Fruit fly (Drosophila melanogaster) whole organism, embryonic: ENCODE measurements around the gene Coq2.

Experiments used
- ATbp ChIP-seq: fragments of 200-800 bp; sonication (Bioruptor generic); optimal IDR thresholded peaks from 2 replicates; lab custom pipeline; 2017; ENCODE audit warnings: missing biosample characterization, mild to moderate bottlenecking, missing genetic modification characterization, missing genetic modification reagents
- CG10979 ChIP-seq: fragments of 200-800 bp; sonication (Bioruptor generic); optimal IDR thresholded peaks from 2 replicates; lab custom pipeline; 2018; ENCODE audit warnings: missing biosample characterization, mild to moderate bottlenecking, missing genetic modification characterization, moderate library complexity
- CG12219 ChIP-seq: fragments of 200-800 bp; sonication (Bioruptor generic); optimal IDR thresholded peaks from 3 replicates; lab custom pipeline; 2018; ENCODE audit warnings: missing biosample characterization, mild to moderate bottlenecking, missing genetic modification characterization
- CG13775 ChIP-seq: fragments of 200-800 bp; sonication (Bioruptor generic); optimal IDR thresholded peaks from 3 replicates; lab custom pipeline; 2017; ENCODE audit warnings: missing biosample characterization, mild to moderate bottlenecking, missing genetic modification characterization
- CG14860 ChIP-seq: fragments of 200-800 bp; sonication (Bioruptor generic); IDR thresholded peaks from 3 replicates; pipeline ENCODE4 v1.3.6; 2022; ENCODE audit warnings: missing biosample characterization, missing genetic modification characterization; ENCODE audit not compliant: partially characterized antibody
- CG14965 ChIP-seq: fragments of 200-800 bp; sonication (Bioruptor generic); optimal IDR thresholded peaks from 2 replicates; lab custom pipeline; 2016; ENCODE audit warnings: missing biosample characterization, missing genetic modification characterization, borderline replicate concordance
- CG15696 ChIP-seq: fragments of 200-800 bp; sonication (Bioruptor generic); optimal IDR thresholded peaks from 2 replicates; lab custom pipeline; 2019; ENCODE audit warnings: missing biosample characterization, mild to moderate bottlenecking, missing genetic modification characterization, moderate library complexity
- CG17186 ChIP-seq: fragments of 200-800 bp; sonication (Bioruptor generic); optimal IDR thresholded peaks from 3 replicates; lab custom pipeline; 2017; ENCODE audit warnings: missing biosample characterization, missing genetic modification reagents, missing genetic modification characterization
- CG1832 ChIP-seq: fragments of 200-800 bp; sonication (Bioruptor generic); optimal IDR thresholded peaks from 2 replicates; lab custom pipeline; 2017; ENCODE audit warnings: missing biosample characterization, mild to moderate bottlenecking, missing genetic modification characterization, inconsistent platforms
- CG30403 ChIP-seq: fragments of 200-800 bp; sonication (Bioruptor generic); optimal IDR thresholded peaks from 3 replicates; lab custom pipeline; 2016; ENCODE audit warnings: missing biosample characterization, missing genetic modification characterization
- CG33557 ChIP-seq: fragments of 200-800 bp; sonication (Bioruptor generic); optimal IDR thresholded peaks from 2 replicates; lab custom pipeline; 2019; ENCODE audit warnings: missing biosample characterization, mild to moderate bottlenecking, missing genetic modification characterization, moderate library complexity
- CG43689 ChIP-seq: fragments of 200-800 bp; sonication (Bioruptor generic); IDR thresholded peaks from 2 replicates; pipeline ENCODE4 v1.3.6; 2022; ENCODE audit warnings: missing biosample characterization, missing genetic modification characterization
- CG4617 ChIP-seq: fragments of 200-800 bp; sonication (Bioruptor generic); optimal IDR thresholded peaks from 3 replicates; lab custom pipeline; 2016; ENCODE audit warnings: missing biosample characterization, missing genetic modification characterization, borderline replicate concordance
- CG6272 ChIP-seq: fragments of 200-800 bp; sonication (Bioruptor generic); IDR thresholded peaks from 2 replicates; pipeline ENCODE4 v1.3.6; 2022; ENCODE audit warnings: missing biosample characterization, missing genetic modification characterization
- CG6683 ChIP-seq: fragments of 200-800 bp; sonication (Bioruptor generic); optimal IDR thresholded peaks from 2 replicates; lab custom pipeline; 2017; ENCODE audit warnings: missing biosample characterization, mild to moderate bottlenecking, missing genetic modification characterization, missing genetic modification reagents
- CG7556 ChIP-seq: fragments of 200-800 bp; sonication (Bioruptor generic); optimal IDR thresholded peaks from 2 replicates; lab custom pipeline; 2017; ENCODE audit warnings: missing biosample characterization, mild to moderate bottlenecking, missing genetic modification characterization
- CG7745 ChIP-seq: fragments of 200-800 bp; sonication (Bioruptor generic); optimal IDR thresholded peaks from 2 replicates; lab custom pipeline; 2018; ENCODE audit warnings: missing biosample characterization, mild to moderate bottlenecking, missing genetic modification characterization, moderate library complexity
- CG8359 ChIP-seq: fragments of 200-800 bp; sonication (Bioruptor generic); optimal IDR thresholded peaks from 2 replicates; lab custom pipeline; 2017; ENCODE audit warnings: missing biosample characterization, mild to moderate bottlenecking, missing genetic modification characterization, borderline replicate concordance
- CG8388 ChIP-seq: fragments of 200-800 bp; sonication (Bioruptor generic); optimal IDR thresholded peaks from 2 replicates; lab custom pipeline; 2019; ENCODE audit warnings: missing biosample characterization, mild to moderate bottlenecking, missing genetic modification characterization, moderate library complexity
- CG8478 ChIP-seq: fragments of >200 bp; optimal IDR thresholded peaks from 2 replicates; lab custom pipeline; 2018
- CG8944 ChIP-seq: fragments of 200-800 bp; sonication (Bioruptor generic); optimal IDR thresholded peaks from 3 replicates; lab custom pipeline; 2016; ENCODE audit warnings: missing biosample characterization, missing genetic modification characterization
- CG9817 ChIP-seq: fragments of 200-800 bp; sonication (Bioruptor generic); optimal IDR thresholded peaks from 2 replicates; lab custom pipeline; 2018; ENCODE audit warnings: missing biosample characterization, mild to moderate bottlenecking, missing genetic modification characterization, moderate library complexity
- Doc2 ChIP-seq: fragments of 200-800 bp; sonication (Bioruptor generic); IDR thresholded peaks from 2 replicates; pipeline ENCODE4 v1.3.6; 2022; ENCODE audit warnings: missing biosample characterization, missing genetic modification characterization
- Drgx ChIP-seq: fragments of 200-800 bp; sonication (Bioruptor generic); IDR thresholded peaks from 2 replicates; pipeline ENCODE4 v1.3.6; 2022; ENCODE audit warnings: missing biosample characterization, missing genetic modification characterization
- E2f1 ChIP-seq: fragments of 200-800 bp; sonication (Bioruptor generic); IDR thresholded peaks from 2 replicates; pipeline ENCODE4 v1.3.6; 2022; ENCODE audit warnings: missing biosample characterization, missing genetic modification characterization
- Fer2 ChIP-seq: fragments of 200-800 bp; sonication (Bioruptor generic); optimal IDR thresholded peaks from 2 replicates; lab custom pipeline; 2018; ENCODE audit warnings: missing biosample characterization, mild to moderate bottlenecking, missing genetic modification characterization, moderate library complexity
- Hr78 ChIP-seq, 2 experiments: fragments of 200-800 bp in 1 of 2; fragments of >200 bp in 1 of 2; sonication (Bioruptor generic) in 1 of 2; optimal IDR thresholded peaks; 2 replicates each; lab custom pipeline; 2017 to 2019; ENCODE audit warnings: missing biosample characterization in 2 of 2, missing genetic modification characterization in 2 of 2, mild to moderate bottlenecking in 1 of 2, moderate library complexity in 1 of 2
- Myb ChIP-seq: fragments of 200-800 bp; sonication (Bioruptor generic); optimal IDR thresholded peaks from 2 replicates; lab custom pipeline; 2016; ENCODE audit warnings: missing biosample characterization, missing genetic modification characterization
- Oaz ChIP-seq: fragments of 200-800 bp; sonication (Bioruptor generic); IDR thresholded peaks from 2 replicates; pipeline ENCODE4 v1.3.6; 2022; ENCODE audit warnings: missing biosample characterization, missing genetic modification characterization
- Opbp ChIP-seq: fragments of 200-800 bp; sonication (Bioruptor generic); IDR thresholded peaks from 3 replicates; pipeline ENCODE4 v1.3.6; 2022; ENCODE audit warnings: missing biosample characterization, missing genetic modification characterization; ENCODE audit not compliant: partially characterized antibody
- Ravus ChIP-seq: fragments of 200-800 bp; sonication (Bioruptor generic); IDR thresholded peaks from 2 replicates; pipeline ENCODE4 v1.3.6; 2022; ENCODE audit warnings: missing biosample characterization, missing genetic modification characterization
- Stat92E ChIP-seq, 3 experiments: fragments of >200 bp in 2 of 3; fragments of 200-800 bp in 1 of 3; sonication (Bioruptor generic) in 1 of 3; optimal IDR thresholded peaks; 2 replicates each; lab custom pipeline; 2017 to 2019; ENCODE audit warnings: missing biosample characterization in 3 of 3, missing genetic modification characterization in 3 of 3, mild to moderate bottlenecking in 1 of 3, moderate library complexity in 1 of 3
- YL-1 ChIP-seq: fragments of 200-800 bp; sonication (Bioruptor generic); optimal IDR thresholded peaks from 3 replicates; lab custom pipeline; 2017; ENCODE audit warnings: missing biosample characterization, mild to moderate bottlenecking, missing genetic modification characterization
- al ChIP-seq: fragments of 200-800 bp; sonication (Bioruptor generic); IDR thresholded peaks from 2 replicates; pipeline ENCODE4 v1.3.6; 2022; ENCODE audit warnings: missing biosample characterization, missing genetic modification characterization
- ap ChIP-seq: fragments of 200-800 bp; sonication (Bioruptor generic); IDR thresholded peaks from 2 replicates; pipeline ENCODE4 v1.3.6; 2022; ENCODE audit warnings: missing biosample characterization, missing genetic modification characterization
- bab2 ChIP-seq: fragments of 200-800 bp; sonication (Bioruptor generic); optimal IDR thresholded peaks from 2 replicates; lab custom pipeline; 2016; ENCODE audit warnings: missing biosample characterization, missing genetic modification characterization
- chif ChIP-seq, 2 experiments: fragments of 200-800 bp; sonication (Bioruptor generic); optimal IDR thresholded peaks; 3 replicates each; lab custom pipeline; 2016; ENCODE audit warnings: missing biosample characterization in 2 of 2, missing genetic modification characterization in 2 of 2
- chinmo ChIP-seq: fragments of 200-800 bp; sonication (Bioruptor generic); IDR thresholded peaks from 4 replicates; pipeline ENCODE4 v1.3.6; 2022; ENCODE audit warnings: missing biosample characterization, missing genetic modification characterization; ENCODE audit not compliant: partially characterized antibody
- danr ChIP-seq: fragments of 200-800 bp; sonication (Bioruptor generic); IDR thresholded peaks from 2 replicates; pipeline ENCODE4 v1.3.6; 2022; ENCODE audit warnings: missing biosample characterization, missing genetic modification characterization
- disco-r ChIP-seq: fragments of 200-800 bp; sonication (Bioruptor generic); optimal IDR thresholded peaks from 2 replicates; lab custom pipeline; 2016; ENCODE audit warnings: missing biosample characterization, missing genetic modification characterization
- fd102C ChIP-seq: fragments of 200-800 bp; sonication (Bioruptor generic); optimal IDR thresholded peaks from 2 replicates; lab custom pipeline; 2018; ENCODE audit warnings: missing biosample characterization, mild to moderate bottlenecking, missing genetic modification characterization, moderate library complexity
- gce ChIP-seq: fragments of 200-800 bp; sonication (Bioruptor generic); IDR thresholded peaks from 3 replicates; pipeline ENCODE4 v1.3.6; 2022; ENCODE audit warnings: missing biosample characterization, missing genetic modification characterization
- grn ChIP-seq: fragments of 200-800 bp; sonication (Bioruptor generic); optimal IDR thresholded peaks from 3 replicates; lab custom pipeline; 2017; ENCODE audit warnings: missing biosample characterization, missing genetic modification characterization
- hb ChIP-seq: fragments of 200-800 bp; sonication (Bioruptor generic); IDR thresholded peaks from 3 replicates; pipeline ENCODE4 v1.3.6; 2022; ENCODE audit warnings: missing biosample characterization, missing genetic modification characterization; ENCODE audit not compliant: partially characterized antibody
- org-1 ChIP-seq: fragments of 200-800 bp; sonication (Bioruptor generic); optimal IDR thresholded peaks from 2 replicates; lab custom pipeline; 2017; ENCODE audit warnings: missing biosample characterization, missing genetic modification characterization
- ro ChIP-seq: fragments of 200-800 bp; sonication (Bioruptor generic); IDR thresholded peaks from 2 replicates; pipeline ENCODE4 v1.3.6; 2022; ENCODE audit warnings: missing biosample characterization, missing genetic modification characterization
- seq ChIP-seq: fragments of 200-800 bp; sonication (Bioruptor generic); IDR thresholded peaks from 2 replicates; pipeline ENCODE4 v1.3.6; 2022; ENCODE audit warnings: missing biosample characterization, missing genetic modification characterization
- tll ChIP-seq, 2 experiments: fragments of 200-800 bp in 1 of 2; fragments of >200 bp in 1 of 2; sonication (Bioruptor generic) in 1 of 2; optimal IDR thresholded peaks; 2 replicates each; lab custom pipeline; 2017 to 2019; ENCODE audit warnings: missing biosample characterization in 2 of 2, missing genetic modification characterization in 2 of 2, mild to moderate bottlenecking in 1 of 2, moderate library complexity in 1 of 2
- vvl ChIP-seq: fragments of 200-800 bp; sonication (Bioruptor generic); IDR thresholded peaks from 2 replicates; pipeline ENCODE4 v1.3.6; 2022; ENCODE audit warnings: missing biosample characterization, missing genetic modification characterization
- wdn ChIP-seq: fragments of 200-800 bp; sonication (Bioruptor generic); IDR thresholded peaks from 2 replicates; pipeline ENCODE4 v1.3.6; 2022; ENCODE audit warnings: missing biosample characterization, missing genetic modification characterization

Coq2 gene

dm6 chr3R:8354458-8354857 is 38.1 kb upstream of the Coq2 start (continued):
- TF ChIP-seq CG30403 (peak; percentile 33), CG7745 (tag; lab: Kevin White, UChicago) (no peak), org-1 (GFP tag; lab: Kevin White, UChicago) (peak; percentile 11), E2f1 (GFP tag; lab: Robert Waterston, UW) (peak; percentile 38; the same call in 1 of the 2 replicates), bab2 (peak; percentile 16), CG1832 (GFP tag; lab: Kevin White, UChicago) (no peak), CG10979 (peak; percentile 7), CG8478 (lab: Kevin White, UChicago) (no peak), fd102C (GFP tag; lab: Kevin White, UChicago) (no peak), CG33557 (GFP tag; lab: Kevin White, UChicago) (no peak), CG43689 (GFP tag; lab: Robert Waterston, UW) (peak; percentile 43), ro (GFP tag; lab: Robert Waterston, UW) (no peak), al (GFP tag; lab: Robert Waterston, UW) (peak; percentile 55; the same call in 1 of the 2 replicates), Opbp (GFP tag; lab: Robert Waterston, UW) (no peak), chinmo (no peak), CG6272 (GFP tag; lab: Robert Waterston, UW) (no peak), Oaz (GFP tag; lab: Robert Waterston, UW) (0 out of 2 replicates have a peak, but pooled peaks have one; percentile 31), CG6683 (GFP tag; lab: Kevin White, UChicago) (no peak), Stat92E (GFP tag; optimal IDR thresholded peaks at IDR 0.05; lab: Kevin White, UChicago) (no peak), CG14965 (no peak), CG14860 (GFP tag; lab: Robert Waterston, UW) (no peak), CG7556 (no peak), wdn (GFP tag; lab: Robert Waterston, UW) (peak; percentile 25; the same call in 1 of the 2 replicates), danr (GFP tag; lab: Robert Waterston, UW) (0 out of 2 replicates have a peak, but pooled peaks have one; percentile 41), seq (peak; percentile 28; the same call in 1 of the 2 replicates), Ravus (GFP tag; lab: Robert Waterston, UW) (peak; percentile 59), tll (GFP tag; optimal IDR thresholded peaks at IDR 0.05; lab: Kevin White, UChicago) (no peak), CG8359 (GFP tag; lab: Kevin White, UChicago) (no peak), grn (no peak), CG17186 (GFP tag; lab: Kevin White, UChicago) (no peak), Doc2 (GFP tag; lab: Robert Waterston, UW) (no peak), gce (peak; percentile 69; the same call in 2 of the 3 replicates), CG15696 (tag; lab: Kevin White, UChicago) (no peak), CG9817 (peak; percentile 66), ATbp (GFP tag; lab: Kevin White, UChicago) (peak; percentile 61), CG8388 (GFP tag; lab: Kevin White, UChicago) (peak; percentile 19), Drgx (GFP tag; lab: Robert Waterston, UW) (peak; percentile 49), CG8944 (no peak), chif (GFP tag; optimal IDR thresholded peaks at IDR 0.05; lab: Kevin White, UChicago) (no peak), hb (no peak), vvl (GFP tag; lab: Robert Waterston, UW) (peak; percentile 87), CG13775 (GFP tag; lab: Kevin White, UChicago) (no peak), Myb (no peak), CG12219 (peak; percentile 23), YL-1 (peak; percentile 7), ap (peak; percentile 40; the same call in 1 of the 2 replicates), CG4617 (GFP tag; lab: Kevin White, UChicago) (no peak), Fer2 (no peak), disco-r (GFP tag; lab: Kevin White, UChicago) (no peak), Hr78 (GFP tag; optimal IDR thresholded peaks at IDR 0.05; lab: Kevin White, UChicago) (peak in 1 of 2 experiments; percentile 49)
